Worm (Caenorhabditis elegans): ENCODE results near the gene srsx-39.

Gene srsx-39

DNA sequence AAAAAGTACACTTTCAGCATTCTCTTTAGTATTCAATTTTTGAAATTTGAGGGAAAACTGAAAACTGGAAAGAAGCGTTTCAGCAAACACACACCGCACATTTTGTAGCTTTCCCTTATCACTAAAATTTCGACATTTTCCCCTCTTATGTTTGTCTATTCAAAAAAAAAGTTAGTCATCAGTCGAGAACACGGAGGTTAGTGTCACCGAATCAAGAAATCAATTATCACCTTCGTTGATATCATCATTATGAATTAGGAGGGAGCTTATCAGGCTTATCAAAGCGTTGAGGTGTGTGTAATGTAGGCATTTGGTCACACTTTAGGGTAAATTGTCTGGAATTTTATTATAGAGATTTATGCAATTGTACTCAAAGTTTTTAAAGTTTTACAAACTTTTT, 42.0 kb upstream of the srsx-39 start, which contains the start of gene cpr-3 (continued):
- no peak for TF ChIP-seq skn-1 (tag; optimal IDR thresholded peaks at IDR 0.05)
- no peak for TF ChIP-seq unc-39 (tag; optimal IDR thresholded peaks at IDR 0.05)
- TF ChIP-seq vab-7 (GFP tag; IDR thresholded peaks at IDR 0.05): no peak
- TF ChIP-seq nhr-42 (GFP tag; IDR thresholded peaks at IDR 0.05): no peak
- no peak for TF ChIP-seq ceh-28 (tag; optimal IDR thresholded peaks at IDR 0.05)
- TF ChIP-seq jun-1 (tag; optimal IDR thresholded peaks at IDR 0.05): no peak

DNA sequence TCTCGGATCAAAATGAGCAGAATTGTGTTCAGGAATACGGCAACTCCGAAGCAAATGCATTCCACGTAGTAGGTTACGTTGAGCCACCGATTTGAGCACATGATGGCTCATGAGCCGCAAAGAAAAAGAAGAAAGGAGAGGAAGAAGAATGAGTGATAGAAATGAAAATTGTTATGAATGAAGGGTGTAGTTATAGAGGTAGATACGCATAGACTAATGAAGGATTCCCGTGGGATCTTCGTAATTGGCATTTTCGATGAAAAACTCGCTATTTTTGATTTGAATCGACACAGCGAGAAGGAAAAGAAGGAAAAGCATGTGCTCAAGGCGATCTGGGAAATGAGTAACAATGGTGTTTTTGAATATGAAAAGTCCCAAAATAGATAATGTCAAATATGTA, 37.3 kb upstream of the srsx-39 start, which contains the start of gene str-96:
TSS of gene str-96 (minus strand) at position 101 of the 400 bp plus-strand sequence.
- TF ChIP-seq fos-1 (tag; optimal IDR thresholded peaks at IDR 0.05) (no peak), unc-39 (tag; optimal IDR thresholded peaks at IDR 0.05) (no peak), aha-1 (tag) (no peak), jun-1 (tag; optimal IDR thresholded peaks at IDR 0.05) (no peak), mxl-3 (GFP tag; optimal IDR thresholded peaks at IDR 0.05) (no peak), mes-2 (tag; optimal IDR thresholded peaks at IDR 0.05; ENCODE audit: poor library complexity, severe bottlenecking) (no peak)

DNA sequence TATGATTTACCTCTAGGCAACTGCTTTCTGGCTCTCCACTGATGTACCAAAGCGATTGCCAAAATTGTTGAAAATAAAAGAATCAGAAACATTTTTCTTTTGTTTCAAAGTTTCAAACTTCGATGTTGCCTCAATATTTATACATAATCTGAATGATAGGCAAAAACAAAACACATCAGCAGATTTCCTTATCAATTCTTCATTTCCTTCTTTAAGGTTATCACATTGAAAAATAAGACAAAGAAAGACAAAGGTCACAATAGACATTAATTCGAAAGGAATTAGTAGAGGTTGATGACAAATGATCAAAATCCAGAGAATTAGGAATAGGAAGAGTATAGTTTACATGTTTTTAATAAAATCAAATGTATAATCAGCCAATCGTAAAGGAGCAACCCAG, 34.4 kb upstream of the srsx-39 start, which contains the start of gene cyp-34A2:
TSS of gene cyp-34A2 (minus strand) at position 101 of the 400 bp plus-strand sequence.
- TF ChIP-seq madf-5 (GFP tag; IDR thresholded peaks at IDR 0.05): no peak
- TF ChIP-seq lin-1 (GFP tag; IDR thresholded peaks at IDR 0.05): no peak
- no peak for TF ChIP-seq unc-62 (GFP tag; optimal IDR thresholded peaks at IDR 0.05 in 1 of 2)
- TF ChIP-seq unc-62 (tag; optimal IDR thresholded peaks at IDR 0.05): no peak
- no peak for TF ChIP-seq mdt-29 (GFP tag; IDR thresholded peaks at IDR 0.05)
- no peak for TF ChIP-seq sdz-12 (GFP tag; optimal IDR thresholded peaks at IDR 0.05)
- no peak for TF ChIP-seq Y5F2A.4 (GFP tag; optimal IDR thresholded peaks at IDR 0.05)
- no peak for TF ChIP-seq mep-1 (tag; optimal IDR thresholded peaks at IDR 0.05)
- no peak for TF ChIP-seq ZK546.5 (tag; optimal IDR thresholded peaks at IDR 0.05)
- TF ChIP-seq F44E2.7 (GFP tag; IDR thresholded peaks at IDR 0.05): no peak
- no peak for TF ChIP-seq skn-1 (tag; optimal IDR thresholded peaks at IDR 0.05)
- TF ChIP-seq aha-1 (tag): no peak
- TF ChIP-seq ctbp-1 (GFP tag; IDR thresholded peaks at IDR 0.05): no peak
- TF ChIP-seq lin-38 (GFP tag; IDR thresholded peaks at IDR 0.05): no peak
- no peak for TF ChIP-seq lin-13 (GFP tag; optimal IDR thresholded peaks at IDR 0.05)
- TF ChIP-seq ztf-7 (tag; optimal IDR thresholded peaks at IDR 0.05): no peak
- TF ChIP-seq nhr-10 (tag; optimal IDR thresholded peaks at IDR 0.05): no peak

DNA sequence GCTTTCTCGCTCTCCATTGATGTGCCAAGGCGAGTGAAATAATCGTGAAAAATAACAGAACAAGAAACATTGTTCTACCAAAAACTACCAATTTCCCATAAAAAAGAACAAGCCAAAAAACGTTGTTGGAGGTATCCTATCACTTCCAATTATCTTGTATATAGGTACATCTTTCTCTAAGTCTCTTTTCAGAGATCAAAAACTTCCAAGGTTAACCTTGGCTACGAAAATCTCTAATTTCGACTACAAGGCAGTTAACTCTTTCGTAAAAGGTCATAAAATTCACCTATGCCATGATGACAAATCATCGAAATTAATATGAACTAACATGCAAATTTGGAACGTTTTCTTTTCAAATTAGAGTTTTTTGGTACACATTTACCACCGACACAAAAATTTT, 31.3 kb upstream of the srsx-39 start, which contains the start of gene cyp-34A1:
TSS of gene cyp-34A1 (minus strand) at position 101 of the 400 bp plus-strand sequence.
- TF ChIP-seq zfp-3 (GFP tag; conservative IDR thresholded peaks at IDR 0.05): no peak
- no peak for TF ChIP-seq nhr-76 (tag; optimal IDR thresholded peaks at IDR 0.05)
- TF ChIP-seq zip-11 (GFP tag; IDR thresholded peaks at IDR 0.05): no peak
- TF ChIP-seq nhr-41 (GFP tag; IDR thresholded peaks at IDR 0.05): no peak
- TF ChIP-seq snpc-1.2 (GFP tag; IDR thresholded peaks at IDR 0.05): no peak
- TF ChIP-seq daf-12 (tag; optimal IDR thresholded peaks at IDR 0.05): no peak
- TF ChIP-seq cey-2 (tag; optimal IDR thresholded peaks at IDR 0.05; ENCODE audit: borderline replicate concordance, insufficient read depth): no peak
- TF ChIP-seq ces-1 (GFP tag; optimal IDR thresholded peaks at IDR 0.05): no peak
- no peak for TF ChIP-seq lir-3 (tag; optimal IDR thresholded peaks at IDR 0.05)
- no peak for TF ChIP-seq ceh-82 (tag; optimal IDR thresholded peaks at IDR 0.05)
- TF ChIP-seq F26F4.8 (GFP tag; conservative IDR thresholded peaks at IDR 0.05): no peak
- TF ChIP-seq lin-29 (GFP tag; IDR thresholded peaks at IDR 0.05): no peak
- TF ChIP-seq nhr-10 (tag; optimal IDR thresholded peaks at IDR 0.05): no peak
- TF ChIP-seq nhr-6 (tag; optimal IDR thresholded peaks at IDR 0.05): no peak
- TF ChIP-seq ctbp-1 (GFP tag; IDR thresholded peaks at IDR 0.05): no peak
- TF ChIP-seq nhr-42 (GFP tag; IDR thresholded peaks at IDR 0.05): no peak
- TF ChIP-seq arid-1 (GFP tag; conservative IDR thresholded peaks at IDR 0.05): no peak
- TF ChIP-seq ceh-32 (tag; optimal IDR thresholded peaks at IDR 0.05; ENCODE audit: poor library complexity): no peak
- TF ChIP-seq nhr-25 (tag; optimal IDR thresholded peaks at IDR 0.05; ENCODE audit: borderline replicate concordance, insufficient read depth): no peak
- no peak for TF ChIP-seq R02D3.7 (tag; optimal IDR thresholded peaks at IDR 0.05)

All from whole organism, L4 larva.